Worm (Caenorhabditis elegans) whole organism, early embryonic: ENCODE measurements around the gene F13B6.3.

Experiments used
- B0310.2 ChIP-seq: sonication (generic microtip); optimal IDR thresholded peaks from 2 replicates; lab custom pipeline; 2016; ENCODE audit warnings: mild to moderate bottlenecking, missing genetic modification characterization, missing compliant biosample characterization
- F13C5.2 ChIP-seq: sonication (generic microtip); optimal IDR thresholded peaks from 2 replicates; lab custom pipeline; 2017; ENCODE audit warnings: mild to moderate bottlenecking, missing genetic modification characterization, inconsistent platforms, missing compliant biosample characterization
- aly-1 ChIP-seq: sonication (generic microtip); optimal IDR thresholded peaks from 2 replicates; lab custom pipeline; 2016; ENCODE audit warnings: missing genetic modification characterization, missing compliant biosample characterization
- ama-1 ChIP-seq: fragments of 150-350 bp; optimal IDR thresholded peaks from 2 replicates; lab custom pipeline; 2014
- ceh-13 ChIP-seq: fragments of 200-800 bp; sonication (Bioruptor generic); optimal IDR thresholded peaks from 2 replicates; lab custom pipeline; 2018; ENCODE audit warnings: mild to moderate bottlenecking, missing genetic modification characterization, missing compliant biosample characterization
- ceh-36 ChIP-seq: sonication (generic microtip); optimal IDR thresholded peaks from 2 replicates; lab custom pipeline; 2016; ENCODE audit warnings: missing genetic modification characterization, inconsistent platforms, missing compliant biosample characterization
- ets-7 ChIP-seq: sonication (generic microtip); optimal IDR thresholded peaks from 2 replicates; lab custom pipeline; 2016; ENCODE audit warnings: missing genotype, missing genetic modification characterization, missing compliant biosample characterization
- flt-1 ChIP-seq: fragments of 200-800 bp; sonication (Bioruptor generic); IDR thresholded peaks from 2 replicates; pipeline ENCODE4 v1.3.6; 2022; ENCODE audit warnings: missing genetic modification characterization, missing compliant biosample characterization
- hmbx-1 ChIP-seq: sonication (generic microtip); optimal IDR thresholded peaks from 2 replicates; lab custom pipeline; 2016; ENCODE audit warnings: mild to moderate bottlenecking, missing genetic modification characterization, missing compliant biosample characterization
- hmg-4 ChIP-seq: fragments of 200-800 bp; sonication (Bioruptor generic); optimal IDR thresholded peaks from 2 replicates; lab custom pipeline; 2018; ENCODE audit warnings: mild to moderate bottlenecking, missing genetic modification characterization, missing compliant biosample characterization
- hnd-1 ChIP-seq: sonication (generic microtip); optimal IDR thresholded peaks from 2 replicates; lab custom pipeline; 2016; ENCODE audit warnings: missing genetic modification characterization, missing compliant biosample characterization
- pes-1 ChIP-seq: fragments of 200-800 bp; sonication (Bioruptor generic); IDR thresholded peaks from 2 replicates; pipeline ENCODE4 v1.3.6; 2022; ENCODE audit warnings: missing genetic modification reagents, missing genetic modification characterization, missing compliant biosample characterization
- scrt-1 ChIP-seq: fragments of 200-800 bp; sonication (Bioruptor generic); IDR thresholded peaks from 2 replicates; pipeline ENCODE4 v1.3.6; 2022; ENCODE audit warnings: missing genetic modification characterization, missing compliant biosample characterization
- sea-1 ChIP-seq: fragments of 200-800 bp; sonication (Bioruptor generic); conservative IDR thresholded peaks from 2 replicates; pipeline ENCODE4 v1.3.6; 2022; ENCODE audit warnings: missing genetic modification characterization, missing compliant biosample characterization
- tbx-11 ChIP-seq: fragments of 200-800 bp; sonication (Bioruptor generic); IDR thresholded peaks from 2 replicates; pipeline ENCODE4 v1.3.6; 2022; ENCODE audit warnings: missing genetic modification characterization, missing compliant biosample characterization
- tbx-37 ChIP-seq: fragments of 200-800 bp; sonication (Bioruptor generic); conservative IDR thresholded peaks from 2 replicates; pipeline ENCODE4 v1.3.6; 2022; ENCODE audit warnings: missing genetic modification reagents, missing genetic modification characterization, missing compliant biosample characterization
- tra-4 ChIP-seq: sonication (generic microtip); optimal IDR thresholded peaks from 2 replicates; lab custom pipeline; 2017; ENCODE audit warnings: missing genetic modification characterization, missing compliant biosample characterization

F13B6.3 gene

ce11 chrIV:7477697-7478096 is 11.9 kb upstream of the F13B6.3 start:
- TF ChIP-seq pes-1 (no peak), hmg-4 (no peak), tbx-37 (GFP tag; lab: Robert Waterston, UW) (no peak), hmbx-1 (tag; lab: Kevin White, UChicago) (no peak), F13C5.2 (tag; lab: Kevin White, UChicago) (no peak), hnd-1 (tag; lab: Kevin White, UChicago) (no peak), sea-1 (no peak), ets-7 (tag; lab: Kevin White, UChicago) (no peak), B0310.2 (tag; lab: Kevin White, UChicago) (no peak), ama-1 (no peak), flt-1 (GFP tag; lab: Robert Waterston, UW) (no peak), scrt-1 (GFP tag; lab: Robert Waterston, UW) (no peak), ceh-36 (tag; lab: Kevin White, UChicago) (no peak), ceh-13 (GFP tag; lab: Kevin White, UChicago) (no peak), tbx-11 (no peak)

- TF ChIP-seq scrt-1 (GFP tag; lab: Robert Waterston, UW) (no peak), aly-1 (no peak), hmg-4 (no peak), tbx-11 (no peak), ama-1 (no peak), tra-4 (tag; lab: Kevin White, UChicago) (no peak), ceh-13 (GFP tag; lab: Kevin White, UChicago) (no peak)
Measured at ce11 chrIV:7477197-7477596, 11.4 kb upstream of the F13B6.3 start, which contains the start of gene pycr-4. Gene pycr-4, minus strand, starts transcription at chrIV:7477297.

DNA sequence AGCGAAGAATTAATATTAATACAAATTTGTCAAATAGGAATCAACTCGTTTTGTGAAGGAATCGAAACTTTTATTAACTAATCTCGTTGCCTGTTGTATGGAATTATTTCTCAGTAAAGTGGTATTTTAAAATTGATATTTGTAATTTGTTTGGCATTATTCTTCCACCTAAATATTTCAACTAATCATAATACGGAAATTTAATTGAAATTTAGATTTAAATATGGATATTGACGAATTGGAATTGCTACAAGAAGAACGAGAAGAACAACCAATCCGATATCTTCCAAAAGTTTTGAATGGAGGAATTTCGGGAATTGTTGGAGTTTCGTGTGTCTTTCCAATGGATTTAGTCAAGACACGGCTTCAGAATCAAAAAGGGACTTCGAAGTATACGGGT is 9.1 kb upstream of the F13B6.3 start, which contains the start of gene slc-25A18.2:
TSS of gene slc-25A18.2 (plus strand) at position 216 of the 400 bp plus-strand sequence.
- TF ChIP-seq hnd-1 (tag; lab: Kevin White, UChicago) (no peak), tbx-11 (no peak), ets-7 (tag; lab: Kevin White, UChicago) (no peak), tbx-37 (GFP tag; lab: Robert Waterston, UW) (no peak), hmg-4 (no peak), tra-4 (tag; lab: Kevin White, UChicago) (no peak), aly-1 (no peak), scrt-1 (GFP tag; lab: Robert Waterston, UW) (no peak), ama-1 (no peak), pes-1 (no peak)

- TF ChIP-seq tra-4 (tag; lab: Kevin White, UChicago) (no peak), B0310.2 (tag; lab: Kevin White, UChicago) (no peak), hmbx-1 (tag; lab: Kevin White, UChicago) (no peak), sea-1 (no peak), ceh-13 (GFP tag; lab: Kevin White, UChicago) (no peak), ets-7 (tag; lab: Kevin White, UChicago) (no peak), flt-1 (GFP tag; lab: Robert Waterston, UW) (no peak), aly-1 (no peak), tbx-11 (no peak), scrt-1 (GFP tag; lab: Robert Waterston, UW) (no peak), tbx-37 (GFP tag; lab: Robert Waterston, UW) (no peak), ama-1 (no peak)
Measured at ce11 chrIV:7473159-7473649, 7.4 kb upstream of the F13B6.3 start, which contains the start of the genes plk-3 and F55G1.6. Gene plk-3, minus strand, starts transcription at chrIV:7473209. Gene F55G1.6, plus strand, starts transcription at chrIV:7473517.

DNA sequence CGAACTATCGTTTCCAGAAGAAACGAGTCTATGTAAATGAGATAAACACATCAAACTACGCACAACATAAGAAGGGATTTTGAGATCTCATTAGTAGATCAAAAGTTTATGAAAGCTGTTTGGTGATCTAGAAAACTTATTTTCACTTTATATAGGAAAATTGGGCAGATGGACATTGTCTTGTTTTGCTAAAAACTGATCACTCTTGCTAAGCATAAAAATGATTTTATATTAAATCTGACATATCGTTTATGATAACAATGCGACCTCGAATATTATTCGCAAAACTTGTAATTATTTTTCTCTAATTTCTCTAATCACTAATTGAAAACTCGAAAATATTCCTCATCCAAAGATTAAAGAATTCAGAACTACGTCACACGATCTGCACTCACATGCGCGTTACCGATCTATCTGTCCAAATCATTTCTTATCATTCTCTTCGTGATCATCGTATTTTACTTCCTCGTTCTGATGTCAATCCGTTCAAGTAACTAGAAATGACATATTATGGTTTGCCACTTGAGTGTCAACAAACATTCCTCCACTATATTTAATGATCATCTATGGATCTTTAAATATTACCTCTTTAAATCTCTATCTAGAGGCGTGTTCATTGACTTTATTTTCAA is 4.1 kb upstream of the F13B6.3 start, which contains the start of gene F55G1.7:
TSS of gene F55G1.7 (minus strand) at position 51 of the 632 bp plus-strand sequence.
- TF ChIP-seq hmbx-1 (tag; lab: Kevin White, UChicago) (no peak), B0310.2 (tag; lab: Kevin White, UChicago) (no peak), flt-1 (GFP tag; lab: Robert Waterston, UW) (no peak), aly-1 (no peak), tbx-11 (no peak), ets-7 (tag; lab: Kevin White, UChicago) (no peak), hnd-1 (tag; lab: Kevin White, UChicago) (no peak), ceh-13 (GFP tag; lab: Kevin White, UChicago) (no peak)

ce11 chrIV:7468638-7469037 is 2.9 kb upstream of the F13B6.3 start:
- no peak for TF ChIP-seq scrt-1 (GFP tag; lab: Robert Waterston, UW)
- TF ChIP-seq pes-1 = no peak

- TF ChIP-seq aly-1 = no peak
- TF ChIP-seq hnd-1 (tag; lab: Kevin White, UChicago) = no peak
- TF ChIP-seq sea-1 = no peak
- no peak for TF ChIP-seq ets-7 (tag; lab: Kevin White, UChicago)
- no peak for TF ChIP-seq ceh-36 (tag; lab: Kevin White, UChicago)
- TF ChIP-seq tra-4 (tag; lab: Kevin White, UChicago) = no peak
- TF ChIP-seq scrt-1 (GFP tag; lab: Robert Waterston, UW) = no peak
- no peak for TF ChIP-seq flt-1 (GFP tag; lab: Robert Waterston, UW)
Measured at ce11 chrIV:7467170-7467569, 1.4 kb upstream of the F13B6.3 start.

- TF ChIP-seq tbx-11 = no peak
Measured at ce11 chrIV:7460225-7460624, 5.5 kb downstream of the F13B6.3 start, which contains the start of gene F13B6.2. Gene F13B6.2, minus strand, starts transcription at chrIV:7460325.
